Worm (Caenorhabditis elegans) whole organism, young adult: ENCODE data around the gene ifd-1.

Experiments used
- B0035.1 ChIP-seq: sonication (generic microtip); optimal IDR thresholded peaks from 2 replicates; lab custom pipeline; 2016; ENCODE audit warnings: missing genetic modification characterization, mild to moderate bottlenecking, missing compliant biosample characterization, missing genotype, missing genetic modification reagents
- ZK185.1 ChIP-seq: sonication (generic microtip); optimal IDR thresholded peaks from 2 replicates; lab custom pipeline; 2016; ENCODE audit warnings: mild to moderate bottlenecking, missing genetic modification characterization, missing compliant biosample characterization; ENCODE audit not compliant: poor library complexity, severe bottlenecking
- ama-1 ChIP-seq, 3 experiments: fragments of 150-350 bp in 1 of 3; sonication (generic microtip) in 2 of 3; optimal IDR thresholded peaks; 2 replicates each; lab custom pipeline; 2014 to 2018; ENCODE audit warnings: missing biosample characterization in 2 of 3, missing genetic modification characterization in 2 of 3, missing genetic modification reagents in 2 of 3
- dpl-1 ChIP-seq: fragments of 150-350 bp; optimal IDR thresholded peaks from 2 replicates; lab custom pipeline; 2014; ENCODE audit warnings: missing biosample characterization, missing genetic modification reagents, missing genetic modification characterization
- madf-10 ChIP-seq: sonication (generic microtip); optimal IDR thresholded peaks from 2 replicates; lab custom pipeline; 2016; ENCODE audit warnings: mild to moderate bottlenecking, missing genetic modification characterization, missing compliant biosample characterization
- nfyb-1 ChIP-seq: fragments of 200-800 bp; sonication (Bioruptor generic); IDR thresholded peaks from 2 replicates; pipeline ENCODE4 v1.3.6; 2022; ENCODE audit warnings: missing genetic modification reagents, missing genetic modification characterization, missing compliant biosample characterization
- unc-62 ChIP-seq: fragments of 150-350 bp; optimal IDR thresholded peaks from 2 replicates; lab custom pipeline; 2014; ENCODE audit warnings: missing biosample characterization, missing genetic modification reagents, missing genetic modification characterization
- zfh-2 ChIP-seq: fragments of 200-800 bp; sonication (Bioruptor generic); conservative IDR thresholded peaks from 2 replicates; pipeline ENCODE4 v1.3.6; 2022; ENCODE audit warnings: missing genetic modification reagents, missing genetic modification characterization, missing compliant biosample characterization
- zim-3 ChIP-seq: sonication (generic microtip); optimal IDR thresholded peaks from 2 replicates; lab custom pipeline; 2017; ENCODE audit warnings: mild to moderate bottlenecking, missing genetic modification characterization, moderate library complexity, missing compliant biosample characterization
- ztf-18 ChIP-seq: sonication (generic microtip); optimal IDR thresholded peaks from 2 replicates; lab custom pipeline; 2016; ENCODE audit warnings: missing genotype, mild to moderate bottlenecking, missing genetic modification characterization, missing compliant biosample characterization
- ztf-28 ChIP-seq: fragments of 200-800 bp; sonication (Bioruptor generic); IDR thresholded peaks from 2 replicates; pipeline ENCODE4 v1.3.6; 2022; ENCODE audit warnings: missing genetic modification reagents, missing genetic modification characterization, missing compliant biosample characterization

DNA sequence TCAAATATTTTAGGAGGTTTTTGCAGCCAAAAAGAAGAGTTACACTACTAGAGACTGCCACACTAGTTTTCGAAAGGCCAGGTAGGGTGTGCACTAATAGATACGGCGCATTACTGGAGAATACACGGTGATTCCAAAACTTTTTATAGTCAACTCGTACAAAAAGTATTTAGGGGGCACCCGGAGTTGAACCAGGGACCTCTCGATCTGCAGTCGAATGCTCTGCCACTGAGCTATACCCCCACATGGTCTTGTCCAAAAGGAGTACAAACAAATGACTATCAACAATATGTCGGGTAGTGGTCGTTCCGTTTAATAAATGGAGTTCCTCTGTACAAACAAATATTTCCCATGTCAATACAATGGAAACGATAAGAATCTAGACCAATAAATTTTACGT, 6.3 kb downstream of the ifd-1 start:
- TF ChIP-seq dpl-1 (GFP tag; lab: Kevin White, UChicago) = no peak
- peak; percentile 42 for TF ChIP-seq ZK185.1 (tag; lab: Kevin White, UChicago)
- TF ChIP-seq madf-10 (tag; lab: Kevin White, UChicago) = no peak
- TF ChIP-seq unc-62 (GFP tag; lab: Kevin White, UChicago) = no peak
- no peak for TF ChIP-seq zim-3 (tag; lab: Kevin White, UChicago)
- TF ChIP-seq ztf-28 = no peak
- no peak for TF ChIP-seq ama-1 (optimal IDR thresholded peaks at IDR 0.05; lab: Kevin White, UChicago)
- TF ChIP-seq ama-1 (GFP tag; optimal IDR thresholded peaks at IDR 0.05; lab: Kevin White, UChicago) = no peak
- no peak for TF ChIP-seq ztf-18 (tag; lab: Kevin White, UChicago)
- no peak for TF ChIP-seq zfh-2 (GFP tag; lab: Robert Waterston, UW)
- TF ChIP-seq B0035.1 (tag; lab: Kevin White, UChicago) = no peak
- 0 out of 2 replicates have a peak, but pooled peaks have one; percentile 10 for TF ChIP-seq nfyb-1 (GFP tag; lab: Robert Waterston, UW)
